Fruit fly (Drosophila melanogaster): ENCODE results near the gene CG6729.
A peak's percentile ranks its signal among the peaks of the same experiment; 100 is the strongest.

CG6729 gene

DNA sequence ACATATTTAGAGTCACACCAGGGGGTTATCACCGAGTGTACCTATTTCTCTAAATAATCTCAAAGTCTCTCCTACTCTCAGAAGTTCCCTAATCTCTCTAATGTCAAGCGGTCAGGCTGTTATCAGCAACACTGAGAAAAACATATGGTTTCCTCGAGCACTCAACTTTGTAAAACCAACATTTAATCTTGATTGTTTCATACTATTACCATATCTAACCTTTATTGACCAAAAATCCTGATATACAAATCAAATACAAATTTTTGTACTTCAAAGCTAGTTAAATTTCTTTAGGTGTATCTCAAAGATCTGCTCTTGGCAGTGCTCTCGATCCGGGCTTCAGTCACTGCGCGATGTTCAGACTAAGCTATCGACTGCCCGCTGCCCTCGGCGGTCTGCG is 40.5 kb downstream of the CG6729 start, which contains the start of gene CG6415 (continued):
- TF ChIP-seq Fer1 (GFP tag; optimal IDR thresholded peaks at IDR 0.05) (no peak), tll (GFP tag; optimal IDR thresholded peaks at IDR 0.05) (no peak), stc (GFP tag; IDR thresholded peaks at IDR 0.05) (peak; percentile 39; the same call in 1 of the 2 replicates), tin (GFP tag; optimal IDR thresholded peaks at IDR 0.05) (peak; percentile 70), Bgb (GFP tag; IDR thresholded peaks at IDR 0.05; ENCODE audit: partially characterized antibody) (no peak), CG7372 (GFP tag; IDR thresholded peaks at IDR 0.05) (peak; percentile 62), slbo (GFP tag; IDR thresholded peaks at IDR 0.05) (peak; percentile 86), zen2 (GFP tag; IDR thresholded peaks at IDR 0.05; ENCODE audit: partially characterized antibody) (no peak), CG17612 (GFP tag; IDR thresholded peaks at IDR 0.05) (peak; percentile 60), Hr3 (GFP tag; optimal IDR thresholded peaks at IDR 0.05) (peak; percentile 60), so (GFP tag; IDR thresholded peaks at IDR 0.05) (peak; percentile 76), CG1233 (GFP tag; optimal IDR thresholded peaks at IDR 0.05) (peak; percentile 65), p53 (GFP tag; optimal IDR thresholded peaks at IDR 0.05) (no peak), NC2α (GFP tag; optimal IDR thresholded peaks at IDR 0.05) (peak; percentile 47), YL-1 (GFP tag; optimal IDR thresholded peaks at IDR 0.05) (no peak), kah (GFP tag; optimal IDR thresholded peaks at IDR 0.05) (peak; percentile 21), Fer2 (tag; optimal IDR thresholded peaks at IDR 0.05) (peak; percentile 57), CG10462 (GFP tag; optimal IDR thresholded peaks at IDR 0.05) (peak; percentile 51), exex (tag; optimal IDR thresholded peaks at IDR 0.05) (no peak), CG12299 (tag; optimal IDR thresholded peaks at IDR 0.05) (no peak), CG18764 (GFP tag; optimal IDR thresholded peaks at IDR 0.05) (peak; percentile 65), D19A (tag; optimal IDR thresholded peaks at IDR 0.05) (no peak), CG2678 (tag; optimal IDR thresholded peaks at IDR 0.05) (peak; percentile 87), bowl (GFP tag; IDR thresholded peaks at IDR 0.05) (no peak), CG4424 (GFP tag; optimal IDR thresholded peaks at IDR 0.05) (peak; percentile 78), ftz-f1 (GFP tag; optimal IDR thresholded peaks at IDR 0.05) (no peak), tap (tag; optimal IDR thresholded peaks at IDR 0.05) (peak; percentile 73), Mad (GFP tag; optimal IDR thresholded peaks at IDR 0.05) (peak; percentile 33), CG17568 (GFP tag; optimal IDR thresholded peaks at IDR 0.05) (peak; percentile 61), Dad (GFP tag; optimal IDR thresholded peaks at IDR 0.05) (peak; percentile 20), CG10209 (GFP tag; optimal IDR thresholded peaks at IDR 0.05) (peak; percentile 66), abd-A (tag; optimal IDR thresholded peaks at IDR 0.05) (no peak), zf30C (GFP tag; optimal IDR thresholded peaks at IDR 0.05) (peak; percentile 66), CG11504 (tag; optimal IDR thresholded peaks at IDR 0.05) (peak; percentile 72), slp2 (GFP tag; optimal IDR thresholded peaks at IDR 0.05) (peak; percentile 52), Hmx (GFP tag; optimal IDR thresholded peaks at IDR 0.05) (no peak), Gsc (GFP tag; IDR thresholded peaks at IDR 0.05) (0 out of 2 replicates have a peak, but pooled peaks have one; percentile 39), CrebB (tag; optimal IDR thresholded peaks at IDR 0.05) (peak; percentile 42), caup (GFP tag; optimal IDR thresholded peaks at IDR 0.05; ENCODE audit: severe bottlenecking) (peak; percentile 57), E2f1 (GFP tag; IDR thresholded peaks at IDR 0.05) (peak; percentile 68), CG9609 (GFP tag; optimal IDR thresholded peaks at IDR 0.05) (peak; percentile 66), CG14965 (GFP tag; optimal IDR thresholded peaks at IDR 0.05; ENCODE audit: borderline replicate concordance) (peak; percentile 42), CG17186 (GFP tag; optimal IDR thresholded peaks at IDR 0.05) (no peak), Taf1 (GFP tag; IDR thresholded peaks at IDR 0.05) (peak; percentile 17; the same call in 1 of the 2 replicates), CG11723 (GFP tag; optimal IDR thresholded peaks at IDR 0.05) (peak; percentile 40), CG8281 (tag; optimal IDR thresholded peaks at IDR 0.05) (peak; percentile 58), CG32767 (GFP tag; IDR thresholded peaks at IDR 0.05) (peak; percentile 21; the same call in 1 of the 2 replicates), esg (GFP tag; conservative IDR thresholded peaks at IDR 0.05) (peak; percentile 46; the same call in 1 of the 2 replicates), fd96Cb (tag; optimal IDR thresholded peaks at IDR 0.05) (peak; percentile 75), Lpt (GFP tag; optimal IDR thresholded peaks at IDR 0.05) (no peak)

All from whole organism, embryonic.